Fruit fly (Drosophila melanogaster): ENCODE data around the gene CG17751.

CG17751 gene

dm6 chr3R:19642092-19642892, 35.2 kb downstream of the CG17751 start, which contains the start of gene subdued (continued):
- TF ChIP-seq H15 (GFP tag; IDR thresholded peaks at IDR 0.05) (no peak), CG6683 (GFP tag; optimal IDR thresholded peaks at IDR 0.05) (no peak), CG13296 (GFP tag; optimal IDR thresholded peaks at IDR 0.05) (no peak), sd (tag; optimal IDR thresholded peaks at IDR 0.05) (no peak), lbe (GFP tag; optimal IDR thresholded peaks at IDR 0.05) (no peak), fru (optimal IDR thresholded peaks at IDR 0.05) (no peak), ATbp (GFP tag; optimal IDR thresholded peaks at IDR 0.05) (no peak), Bteb2 (GFP tag; optimal IDR thresholded peaks at IDR 0.05) (no peak), nmo (GFP tag; optimal IDR thresholded peaks at IDR 0.05) (no peak), CG9609 (GFP tag; optimal IDR thresholded peaks at IDR 0.05) (no peak), CG15073 (GFP tag; optimal IDR thresholded peaks at IDR 0.05) (no peak), CG1602 (GFP tag; optimal IDR thresholded peaks at IDR 0.05) (no peak), eve (GFP tag; optimal IDR thresholded peaks at IDR 0.05) (no peak), bbx (GFP tag; IDR thresholded peaks at IDR 0.05; ENCODE audit: partially characterized antibody) (peak; percentile 38), Fer3 (tag; optimal IDR thresholded peaks at IDR 0.05) (no peak), HLH4C (GFP tag; IDR thresholded peaks at IDR 0.05; ENCODE audit: partially characterized antibody) (peak; percentile 65), Stat92E (GFP tag; optimal IDR thresholded peaks at IDR 0.05) (no peak), chinmo (GFP tag; IDR thresholded peaks at IDR 0.05; ENCODE audit: partially characterized antibody) (0 out of 4 replicates have a peak, but pooled peaks have one; percentile 30), Hsf (GFP tag; optimal IDR thresholded peaks at IDR 0.05) (no peak), CG9215 (GFP tag; IDR thresholded peaks at IDR 0.05) (no peak), Aef1 (GFP tag; IDR thresholded peaks at IDR 0.05) (no peak), E2f2 (GFP tag; IDR thresholded peaks at IDR 0.05) (peak; percentile 90), slbo (GFP tag; IDR thresholded peaks at IDR 0.05) (no peak), inv (GFP tag; IDR thresholded peaks at IDR 0.05; ENCODE audit: partially characterized antibody) (peak; percentile 30; the same call in 1 of the 2 replicates), CHES-1-like (GFP tag; optimal IDR thresholded peaks at IDR 0.05) (no peak), CG7786 (GFP tag; optimal IDR thresholded peaks at IDR 0.05) (no peak), dysf (GFP tag; IDR thresholded peaks at IDR 0.05) (no peak), GATAe (GFP tag; conservative IDR thresholded peaks at IDR 0.05) (no peak), lab (GFP tag; optimal IDR thresholded peaks at IDR 0.05) (no peak), org-1 (GFP tag; optimal IDR thresholded peaks at IDR 0.05) (no peak), yki (optimal IDR thresholded peaks at IDR 0.05) (no peak), Asciz (GFP tag; optimal IDR thresholded peaks at IDR 0.05) (no peak), CG2875 (GFP tag; optimal IDR thresholded peaks at IDR 0.05) (no peak), zfh2 (GFP tag; optimal IDR thresholded peaks at IDR 0.05) (no peak), CG7963 (GFP tag; IDR thresholded peaks at IDR 0.05; ENCODE audit: partially characterized antibody) (no peak), sima (GFP tag; optimal IDR thresholded peaks at IDR 0.05) (no peak), HmgZ (tag; optimal IDR thresholded peaks at IDR 0.05) (no peak), Mad (GFP tag; optimal IDR thresholded peaks at IDR 0.05) (no peak)

- no peak for TF ChIP-seq Antp (GFP tag; optimal IDR thresholded peaks at IDR 0.05)
- TF ChIP-seq Side (GFP tag; optimal IDR thresholded peaks at IDR 0.05) = no peak
- TF ChIP-seq jing (GFP tag; optimal IDR thresholded peaks at IDR 0.05) = no peak
- TF ChIP-seq caup (GFP tag; optimal IDR thresholded peaks at IDR 0.05; ENCODE audit: severe bottlenecking) = no peak
- TF ChIP-seq D19B (GFP tag; optimal IDR thresholded peaks at IDR 0.05) = no peak
- peak; percentile 34 for TF ChIP-seq Dref (GFP tag; IDR thresholded peaks at IDR 0.05)
- TF ChIP-seq gro (GFP tag; optimal IDR thresholded peaks at IDR 0.05) = peak; percentile 19
- TF ChIP-seq corto (GFP tag; optimal IDR thresholded peaks at IDR 0.05) = no peak
- no peak for TF ChIP-seq Lpt (GFP tag; optimal IDR thresholded peaks at IDR 0.05)
- TF ChIP-seq ranshi (GFP tag; IDR thresholded peaks at IDR 0.05) = no peak
- TF ChIP-seq CG6854 (GFP tag; optimal IDR thresholded peaks at IDR 0.05) = no peak
- no peak for TF ChIP-seq tup (GFP tag; optimal IDR thresholded peaks at IDR 0.05)
- TF ChIP-seq CG32532 (GFP tag; IDR thresholded peaks at IDR 0.05) = no peak
- peak; percentile 76 for TF ChIP-seq ato (GFP tag; IDR thresholded peaks at IDR 0.05; ENCODE audit: partially characterized antibody)
- TF ChIP-seq CG14441 (GFP tag; IDR thresholded peaks at IDR 0.05) = no peak
These were observed 35.8 kb downstream of the CG17751 start for dm6 chr3R:19642893-19643270.
